Fruit fly (Drosophila melanogaster) whole organism, embryonic: ENCODE results near the gene BCAS2.

Experiments used
- Asciz ChIP-seq: fragments of 200-800 bp; sonication (Bioruptor generic); optimal IDR thresholded peaks from 2 replicates; lab custom pipeline; 2017; ENCODE audit warnings: missing biosample characterization, mild to moderate bottlenecking, missing genetic modification characterization, missing genetic modification reagents
- B-H2 ChIP-seq: fragments of 200-800 bp; sonication (Bioruptor generic); optimal IDR thresholded peaks from 2 replicates; lab custom pipeline; 2018; ENCODE audit warnings: missing biosample characterization, mild to moderate bottlenecking, missing genetic modification characterization
- CG1024 ChIP-seq: fragments of 200-800 bp; sonication (Bioruptor generic); IDR thresholded peaks from 2 replicates; pipeline ENCODE4 v1.3.6; 2022; ENCODE audit warnings: missing biosample characterization, missing genetic modification characterization
- CG10462 ChIP-seq: fragments of 200-800 bp; sonication (Bioruptor generic); optimal IDR thresholded peaks from 2 replicates; lab custom pipeline; 2016; ENCODE audit warnings: missing biosample characterization, missing genetic modification characterization
- CG10959 ChIP-seq: fragments of 200-800 bp; sonication (Bioruptor generic); IDR thresholded peaks from 2 replicates; pipeline ENCODE4 v1.3.6; 2022; ENCODE audit warnings: missing biosample characterization, missing genetic modification characterization
- CG11456 ChIP-seq: fragments of 200-800 bp; sonication (Bioruptor generic); IDR thresholded peaks from 3 replicates; pipeline ENCODE4 v1.3.6; 2022; ENCODE audit warnings: missing biosample characterization, missing genetic modification characterization
- CG16815 ChIP-seq: fragments of 200-800 bp; sonication (Bioruptor generic); optimal IDR thresholded peaks from 3 replicates; lab custom pipeline; 2017; ENCODE audit warnings: missing biosample characterization, mild to moderate bottlenecking, missing genetic modification characterization
- CG1832 ChIP-seq: fragments of 200-800 bp; sonication (Bioruptor generic); optimal IDR thresholded peaks from 2 replicates; lab custom pipeline; 2017; ENCODE audit warnings: missing biosample characterization, mild to moderate bottlenecking, missing genetic modification characterization, inconsistent platforms
- CG2199 ChIP-seq: fragments of 200-800 bp; sonication (Bioruptor generic); IDR thresholded peaks from 3 replicates; pipeline ENCODE4 v1.3.6; 2022; ENCODE audit warnings: missing biosample characterization, missing genetic modification characterization
- CG2875 ChIP-seq: fragments of 200-800 bp; sonication (Bioruptor generic); optimal IDR thresholded peaks from 2 replicates; lab custom pipeline; 2017; ENCODE audit warnings: missing biosample characterization, mild to moderate bottlenecking, missing genetic modification characterization, missing genetic modification reagents
- CG30020 ChIP-seq: fragments of 200-800 bp; optimal IDR thresholded peaks from 2 replicates; lab custom pipeline; 2019; ENCODE audit warnings: missing biosample characterization, mild to moderate bottlenecking, missing genetic modification characterization, moderate library complexity
- CG32532 ChIP-seq: fragments of 200-800 bp; sonication (Bioruptor generic); IDR thresholded peaks from 2 replicates; pipeline ENCODE4 v1.3.6; 2022; ENCODE audit warnings: missing biosample characterization, missing genetic modification characterization
- CG6254 ChIP-seq: fragments of 200-800 bp; sonication (Bioruptor generic); optimal IDR thresholded peaks from 3 replicates; lab custom pipeline; 2017; ENCODE audit warnings: mild to moderate bottlenecking, missing biosample characterization, missing genetic modification reagents, missing genetic modification characterization
- CG6689 ChIP-seq: fragments of 200-800 bp; sonication (Bioruptor generic); IDR thresholded peaks from 2 replicates; pipeline ENCODE4 v1.3.6; 2022; ENCODE audit warnings: missing biosample characterization, missing genetic modification characterization
- CG7963 ChIP-seq: fragments of 200-800 bp; sonication (Bioruptor generic); IDR thresholded peaks from 3 replicates; pipeline ENCODE4 v1.3.6; 2022; ENCODE audit warnings: missing biosample characterization, missing genetic modification characterization; ENCODE audit not compliant: partially characterized antibody
- Deaf1 ChIP-seq: fragments of 200-800 bp; optimal IDR thresholded peaks from 3 replicates; lab custom pipeline; 2019; ENCODE audit warnings: missing biosample characterization, mild to moderate bottlenecking, missing genetic modification characterization, moderate library complexity
- Fer1 ChIP-seq: fragments of 200-800 bp; sonication (Bioruptor generic); optimal IDR thresholded peaks from 2 replicates; lab custom pipeline; 2017; ENCODE audit warnings: missing biosample characterization, mild to moderate bottlenecking, missing genetic modification characterization
- Fer2 ChIP-seq: fragments of 200-800 bp; sonication (Bioruptor generic); optimal IDR thresholded peaks from 2 replicates; lab custom pipeline; 2018; ENCODE audit warnings: missing biosample characterization, mild to moderate bottlenecking, missing genetic modification characterization, moderate library complexity
- Fer3 ChIP-seq: fragments of 200-800 bp; sonication (Bioruptor generic); optimal IDR thresholded peaks from 2 replicates; lab custom pipeline; 2018; ENCODE audit warnings: missing biosample characterization, mild to moderate bottlenecking, missing genetic modification characterization, moderate library complexity
- Hmr ChIP-seq: fragments of 200-800 bp; sonication (Bioruptor generic); optimal IDR thresholded peaks from 3 replicates; lab custom pipeline; 2017; ENCODE audit warnings: mild to moderate bottlenecking, missing biosample characterization, missing genetic modification reagents, missing genetic modification characterization
- Hr78 ChIP-seq, 2 experiments: fragments of 200-800 bp in 1 of 2; fragments of >200 bp in 1 of 2; sonication (Bioruptor generic) in 1 of 2; optimal IDR thresholded peaks; 2 replicates each; lab custom pipeline; 2017 to 2019; ENCODE audit warnings: missing biosample characterization in 2 of 2, missing genetic modification characterization in 2 of 2, mild to moderate bottlenecking in 1 of 2, moderate library complexity in 1 of 2
- Hsf ChIP-seq: fragments of 200-800 bp; sonication (Bioruptor generic); optimal IDR thresholded peaks from 3 replicates; lab custom pipeline; 2016; ENCODE audit warnings: missing biosample characterization, missing genetic modification characterization
- Lim3 ChIP-seq: fragments of 200-800 bp; sonication (Bioruptor generic); IDR thresholded peaks from 2 replicates; pipeline ENCODE4 v1.3.6; 2022; ENCODE audit warnings: missing biosample characterization, missing genetic modification characterization
- Nf-YB ChIP-seq: fragments of 200-800 bp; sonication (Bioruptor generic); optimal IDR thresholded peaks from 3 replicates; lab custom pipeline; 2019; ENCODE audit warnings: missing biosample characterization, mild to moderate bottlenecking, missing genetic modification characterization, moderate library complexity
- Oli ChIP-seq: fragments of 200-800 bp; sonication (Bioruptor generic); optimal IDR thresholded peaks from 2 replicates; lab custom pipeline; 2018; ENCODE audit warnings: missing biosample characterization, mild to moderate bottlenecking, missing genetic modification characterization, moderate library complexity
- Scr ChIP-seq: fragments of 200-800 bp; sonication (Bioruptor generic); IDR thresholded peaks from 2 replicates; pipeline ENCODE4 v1.3.6; 2022; ENCODE audit warnings: missing biosample characterization, missing genetic modification characterization; ENCODE audit not compliant: partially characterized antibody
- Six4 ChIP-seq: fragments of 200-800 bp; sonication (Bioruptor generic); optimal IDR thresholded peaks from 2 replicates; lab custom pipeline; 2016; ENCODE audit warnings: missing biosample characterization, missing genetic modification characterization
- TFAM ChIP-seq: fragments of 200-800 bp; sonication (Bioruptor generic); optimal IDR thresholded peaks from 2 replicates; lab custom pipeline; 2017; ENCODE audit warnings: missing biosample characterization, missing genetic modification characterization, inconsistent platforms
- ab ChIP-seq: fragments of 200-800 bp; sonication (Bioruptor generic); optimal IDR thresholded peaks from 2 replicates; lab custom pipeline; 2016; ENCODE audit warnings: missing biosample characterization, missing genetic modification characterization
- ato ChIP-seq: fragments of 200-800 bp; sonication (Bioruptor generic); IDR thresholded peaks from 2 replicates; pipeline ENCODE4 v1.3.6; 2022; ENCODE audit warnings: missing biosample characterization, missing genetic modification characterization; ENCODE audit not compliant: partially characterized antibody
- bbx ChIP-seq: fragments of 200-800 bp; sonication (Bioruptor generic); IDR thresholded peaks from 2 replicates; pipeline ENCODE4 v1.3.6; 2022; ENCODE audit warnings: missing biosample characterization, missing genetic modification characterization; ENCODE audit not compliant: partially characterized antibody
- dati ChIP-seq: fragments of 200-800 bp; sonication (Bioruptor generic); IDR thresholded peaks from 2 replicates; pipeline ENCODE4 v1.3.6; 2022; ENCODE audit warnings: missing biosample characterization, missing genetic modification characterization
- ftz-f1 ChIP-seq: fragments of 200-800 bp; sonication (Bioruptor generic); optimal IDR thresholded peaks from 2 replicates; lab custom pipeline; 2016; ENCODE audit warnings: missing biosample characterization, missing genetic modification characterization
- gce ChIP-seq: fragments of 200-800 bp; sonication (Bioruptor generic); IDR thresholded peaks from 3 replicates; pipeline ENCODE4 v1.3.6; 2022; ENCODE audit warnings: missing biosample characterization, missing genetic modification characterization
- hb ChIP-seq: fragments of 200-800 bp; sonication (Bioruptor generic); IDR thresholded peaks from 3 replicates; pipeline ENCODE4 v1.3.6; 2022; ENCODE audit warnings: missing biosample characterization, missing genetic modification characterization; ENCODE audit not compliant: partially characterized antibody
- ken ChIP-seq: fragments of 200-800 bp; sonication (Bioruptor generic); IDR thresholded peaks from 3 replicates; pipeline ENCODE4 v1.3.6; 2022; ENCODE audit warnings: missing biosample characterization, missing genetic modification characterization
- knrl ChIP-seq: fragments of 200-800 bp; sonication (Bioruptor generic); IDR thresholded peaks from 3 replicates; pipeline ENCODE4 v1.3.6; 2022; ENCODE audit warnings: missing biosample characterization, missing genetic modification characterization; ENCODE audit not compliant: partially characterized antibody
- lilli ChIP-seq: fragments of 200-800 bp; sonication (Bioruptor generic); optimal IDR thresholded peaks from 3 replicates; lab custom pipeline; 2016; ENCODE audit warnings: missing biosample characterization, missing genetic modification characterization
- luna ChIP-seq: fragments of 200-800 bp; sonication (Bioruptor generic); optimal IDR thresholded peaks from 2 replicates; lab custom pipeline; 2016; ENCODE audit warnings: missing biosample characterization, missing genetic modification characterization
- phol ChIP-seq: fragments of 200-800 bp; sonication (Bioruptor generic); optimal IDR thresholded peaks from 3 replicates; lab custom pipeline; 2018; ENCODE audit warnings: missing biosample characterization, mild to moderate bottlenecking, missing genetic modification characterization, moderate library complexity
- schlank ChIP-seq: fragments of 200-800 bp; sonication (Bioruptor generic); optimal IDR thresholded peaks from 2 replicates; lab custom pipeline; 2018; ENCODE audit warnings: missing biosample characterization, mild to moderate bottlenecking, missing genetic modification characterization
- sens ChIP-seq: fragments of 200-800 bp; sonication (Bioruptor generic); peaks from one replicate; lab custom pipeline; 2016; ENCODE audit warnings: missing biosample characterization, missing genetic modification characterization
- slou ChIP-seq: fragments of 200-800 bp; sonication (Bioruptor generic); optimal IDR thresholded peaks from 3 replicates; lab custom pipeline; 2016; ENCODE audit warnings: missing biosample characterization, missing genetic modification characterization
- stwl ChIP-seq: fragments of 200-800 bp; sonication (Bioruptor generic); optimal IDR thresholded peaks from 3 replicates; lab custom pipeline; 2018; ENCODE audit warnings: missing biosample characterization, mild to moderate bottlenecking, missing genetic modification characterization, moderate library complexity
- vfl ChIP-seq: fragments of 200-800 bp; sonication (Bioruptor generic); optimal IDR thresholded peaks from 2 replicates; lab custom pipeline; 2016; ENCODE audit warnings: missing biosample characterization, missing genetic modification characterization
- wdn ChIP-seq: fragments of 200-800 bp; sonication (Bioruptor generic); IDR thresholded peaks from 2 replicates; pipeline ENCODE4 v1.3.6; 2022; ENCODE audit warnings: missing biosample characterization, missing genetic modification characterization
- yki ChIP-seq: fragments of >200 bp; optimal IDR thresholded peaks from 3 replicates; lab custom pipeline; 2018

BCAS2 gene

DNA sequence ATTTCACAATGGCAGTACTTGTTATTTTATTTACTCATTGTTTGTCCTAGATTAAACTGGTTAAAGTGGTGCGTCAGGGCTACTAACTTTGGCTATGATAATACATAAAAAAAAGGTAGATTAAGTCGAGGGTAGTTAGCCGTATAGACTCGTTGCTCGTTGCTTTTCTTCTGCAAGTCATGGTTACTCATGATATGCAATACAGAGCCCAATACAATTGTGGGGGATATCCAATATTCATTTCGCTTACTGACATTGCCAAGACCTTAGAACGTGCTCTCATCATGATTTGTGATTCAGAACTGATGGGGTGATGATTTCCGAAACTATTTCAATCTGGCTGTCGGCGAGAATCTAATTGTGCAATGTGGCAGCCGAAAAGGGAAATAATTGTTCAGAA lies 23.2 kb upstream of the BCAS2 start:
- TF ChIP-seq sens (GFP tag; lab: Kevin White, UChicago) (peak; percentile 23), TFAM (no peak), bbx (GFP tag; lab: Robert Waterston, UW) (no peak), CG6254 (no peak)

DNA sequence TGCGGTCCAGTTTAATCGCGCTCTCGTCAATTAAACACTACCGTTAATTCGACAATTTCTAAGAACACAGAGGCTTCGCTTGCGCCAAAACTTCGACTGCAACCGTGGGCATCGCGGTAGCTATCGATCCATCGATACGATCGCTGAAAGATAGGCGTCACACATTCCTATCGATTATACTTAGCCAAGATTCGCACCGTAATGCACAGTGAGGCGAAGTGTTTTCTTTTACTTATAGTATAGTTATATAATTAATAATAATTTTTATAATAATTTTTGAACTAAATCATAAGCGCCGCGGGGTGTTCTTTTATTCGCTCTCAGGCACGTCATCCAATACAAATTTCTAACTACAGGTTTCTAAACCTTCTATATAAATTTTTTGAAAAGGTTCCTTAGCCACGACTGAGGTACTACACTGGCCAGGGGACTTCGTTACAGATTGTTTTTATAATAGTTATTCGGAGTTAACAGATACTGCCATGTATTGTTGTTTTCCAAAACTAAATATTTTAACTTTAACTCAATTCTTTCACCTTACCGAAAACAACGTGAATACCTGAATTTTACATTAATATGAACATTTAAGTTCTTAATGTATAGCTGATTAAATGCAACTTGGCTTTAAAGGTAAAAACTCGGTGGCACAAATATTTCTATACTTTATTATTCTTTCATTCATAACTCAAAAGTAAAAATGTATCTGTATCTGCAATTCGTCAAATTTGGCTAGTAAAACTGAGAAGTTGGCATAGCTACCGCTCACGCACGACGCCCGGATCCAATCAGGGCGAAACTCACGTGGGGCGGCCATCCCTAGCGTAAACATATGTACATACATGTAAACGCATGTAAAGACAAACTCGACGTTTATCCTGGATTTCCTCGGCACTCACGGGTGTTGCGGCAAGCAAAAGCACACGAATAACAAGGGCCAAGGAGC lies 15.9 kb upstream of the BCAS2 start, which contains the start of the genes NSD and BOD1:
NSD (minus strand) TSS at position 102 of the 943 bp plus-strand sequence.
BOD1 (plus strand) TSS at position 494 of the 943 bp plus-strand sequence.
- peak; percentile 96 for TF ChIP-seq CG7963 (GFP tag; lab: Robert Waterston, UW)
- TF ChIP-seq Deaf1: peak; percentile 0
- TF ChIP-seq CG16815: peak; percentile 41
- no peak for TF ChIP-seq Nf-YB (GFP tag; lab: Kevin White, UChicago)
- peak; percentile 58 for TF ChIP-seq Oli
- no peak for TF ChIP-seq luna
- TF ChIP-seq ken: peak; percentile 82
- no peak for TF ChIP-seq gce (GFP tag; lab: Robert Waterston, UW)
- TF ChIP-seq Six4: peak; percentile 43
- TF ChIP-seq CG1832 (GFP tag; lab: Kevin White, UChicago): no peak
- TF ChIP-seq dati (GFP tag; lab: Robert Waterston, UW): no peak
- peak; percentile 53 for TF ChIP-seq wdn (GFP tag; lab: Robert Waterston, UW)
- 0 out of 2 replicates have a peak, but pooled peaks have one; percentile 46 for TF ChIP-seq CG1024 (GFP tag; lab: Robert Waterston, UW)
- peak; percentile 1 for TF ChIP-seq Fer1 (GFP tag; lab: Kevin White, UChicago)
- peak; percentile 17 for TF ChIP-seq CG10462 (GFP tag; lab: Kevin White, UChicago)
- TF ChIP-seq CG2199 (GFP tag; lab: Robert Waterston, UW): no peak
- TF ChIP-seq CG2875 (GFP tag; lab: Kevin White, UChicago): no peak
- no peak for TF ChIP-seq yki (lab: Kevin White, UChicago)
- no peak for TF ChIP-seq Asciz (GFP tag; lab: Kevin White, UChicago)
- no peak for TF ChIP-seq Hr78 (GFP tag; optimal IDR thresholded peaks at IDR 0.05; lab: Kevin White, UChicago)
- TF ChIP-seq Hsf (GFP tag; lab: Kevin White, UChicago): no peak
- TF ChIP-seq CG10959 (GFP tag; lab: Robert Waterston, UW): peak; percentile 38; the same call in 1 of the 2 replicates
- TF ChIP-seq lilli (GFP tag; lab: Kevin White, UChicago): peak; percentile 40
- TF ChIP-seq Hmr (GFP tag; lab: Kevin White, UChicago): peak; percentile 56
- TF ChIP-seq CG32532 (GFP tag; lab: Robert Waterston, UW): peak; percentile 84
- no peak for TF ChIP-seq vfl (GFP tag; lab: Kevin White, UChicago)
- peak; percentile 93 for TF ChIP-seq knrl
- peak; percentile 27 for TF ChIP-seq Fer2 (tag; lab: Kevin White, UChicago)
- TF ChIP-seq ftz-f1: no peak
- peak; percentile 85 for TF ChIP-seq Scr (GFP tag; lab: Robert Waterston, UW)
- TF ChIP-seq CG11456 (GFP tag; lab: Robert Waterston, UW): peak; percentile 86
- TF ChIP-seq ab (GFP tag; lab: Kevin White, UChicago): no peak
- TF ChIP-seq stwl (tag; lab: Kevin White, UChicago): peak; percentile 39
- 0 out of 2 replicates have a peak, but pooled peaks have one; percentile 19 for TF ChIP-seq CG6689 (GFP tag; lab: Robert Waterston, UW)
- TF ChIP-seq schlank (tag; lab: Kevin White, UChicago): peak; percentile 25
- peak; percentile 27 for TF ChIP-seq CG30020 (tag; lab: Kevin White, UChicago)
- TF ChIP-seq phol (tag; lab: Kevin White, UChicago): peak; percentile 63
- TF ChIP-seq Lim3 (GFP tag; lab: Robert Waterston, UW): no peak
- TF ChIP-seq Fer3 (tag; lab: Kevin White, UChicago): peak; percentile 39
- peak; percentile 96 for TF ChIP-seq ato
- TF ChIP-seq hb: peak; percentile 96
- peak; percentile 27 for TF ChIP-seq B-H2 (GFP tag; lab: Kevin White, UChicago)
- peak; percentile 42 for TF ChIP-seq slou (GFP tag; lab: Kevin White, UChicago)
